Worm (Caenorhabditis elegans): ENCODE results near the gene C17B7.14.

ce11 chrV:3289267-3289666, 31.1 kb downstream of the C17B7.14 start, which contains the start of gene F35F10.6:
- TF ChIP-seq nhr-11 (tag; optimal IDR thresholded peaks at IDR 0.05) (no peak), elt-3 (tag; optimal IDR thresholded peaks at IDR 0.05) (no peak)

All from whole organism, L1 larva.